Worm (Caenorhabditis elegans) whole organism, mixed stage, embryonic: ENCODE measurements around the gene str-52.

Source experiments
- bed-3 ChIP-seq: fragments of 200-800 bp; sonication (Bioruptor generic); optimal IDR thresholded peaks from 3 replicates; lab custom pipeline; 2018; ENCODE audit warnings: mild to moderate bottlenecking, missing genetic modification characterization, moderate library complexity, missing compliant biosample characterization
- blmp-1 ChIP-seq: fragments of 150-350 bp; optimal IDR thresholded peaks from 2 replicates; lab custom pipeline; 2014; ENCODE audit warnings: missing biosample characterization, missing genetic modification characterization
- ceh-39 ChIP-seq: fragments of 150-350 bp; optimal IDR thresholded peaks from 2 replicates; lab custom pipeline; 2014; ENCODE audit warnings: missing biosample characterization, missing genetic modification characterization
- ceh-43 ChIP-seq: fragments of 200-800 bp; sonication (Bioruptor generic); optimal IDR thresholded peaks from 2 replicates; lab custom pipeline; 2018; ENCODE audit warnings: mild to moderate bottlenecking, missing genetic modification characterization, moderate library complexity, missing compliant biosample characterization
- ceh-83 ChIP-seq: fragments of 200-800 bp; sonication (Bioruptor generic); optimal IDR thresholded peaks from 2 replicates; lab custom pipeline; 2018; ENCODE audit warnings: mild to moderate bottlenecking, missing genetic modification characterization, missing compliant biosample characterization
- ces-1 ChIP-seq: fragments of 150-350 bp; optimal IDR thresholded peaks from 2 replicates; lab custom pipeline; 2014; ENCODE audit warnings: missing biosample characterization, missing genetic modification reagents, missing genetic modification characterization
- cnd-1 ChIP-seq: fragments of 200-800 bp; sonication (Bioruptor generic); optimal IDR thresholded peaks from 2 replicates; lab custom pipeline; 2018; ENCODE audit warnings: mild to moderate bottlenecking, missing genetic modification characterization, missing compliant biosample characterization
- elt-1 ChIP-seq: sonication (generic microtip); optimal IDR thresholded peaks from 2 replicates; lab custom pipeline; 2017; ENCODE audit warnings: missing genetic modification characterization, mild to moderate bottlenecking, missing compliant biosample characterization, antibody characterized with exemption, moderate library complexity, borderline replicate concordance; ENCODE audit not compliant: insufficient read depth
- elt-3 ChIP-seq: fragments of 150-350 bp; optimal IDR thresholded peaks from 2 replicates; lab custom pipeline; 2014; ENCODE audit warnings: missing biosample characterization, missing genetic modification characterization
- flh-1 ChIP-seq: fragments of 200-800 bp; sonication (Bioruptor generic); optimal IDR thresholded peaks from 2 replicates; lab custom pipeline; 2018; ENCODE audit warnings: mild to moderate bottlenecking, missing genetic modification characterization, moderate library complexity, missing compliant biosample characterization
- ham-2 ChIP-seq: fragments of 200-800 bp; sonication (Bioruptor generic); optimal IDR thresholded peaks from 2 replicates; lab custom pipeline; 2018; ENCODE audit warnings: mild to moderate bottlenecking, missing genetic modification characterization, missing compliant biosample characterization
- hlh-1 ChIP-seq: fragments of 150-350 bp; optimal IDR thresholded peaks from 2 replicates; lab custom pipeline; 2014; ENCODE audit warnings: missing biosample characterization, missing genetic modification reagents, missing genetic modification characterization
- lin-13 ChIP-seq: fragments of 150-350 bp; optimal IDR thresholded peaks from 2 replicates; lab custom pipeline; 2014; ENCODE audit warnings: missing biosample characterization, missing genetic modification characterization
- lsy-2 ChIP-seq: fragments of 150-350 bp; optimal IDR thresholded peaks from 2 replicates; lab custom pipeline; 2014; ENCODE audit warnings: missing biosample characterization, missing genetic modification characterization
- mep-1 ChIP-seq: fragments of 150-350 bp; optimal IDR thresholded peaks from 2 replicates; lab custom pipeline; 2017; ENCODE audit warnings: missing biosample characterization, missing genetic modification reagents, missing genetic modification characterization, inconsistent platforms
- mls-2 ChIP-seq: sonication (generic microtip); optimal IDR thresholded peaks from 2 replicates; lab custom pipeline; 2016; ENCODE audit warnings: mild to moderate bottlenecking, missing genetic modification characterization, moderate library complexity, missing compliant biosample characterization
- nhr-2 ChIP-seq: fragments of 150-350 bp; optimal IDR thresholded peaks from 2 replicates; lab custom pipeline; 2014; ENCODE audit warnings: missing biosample characterization, missing genetic modification characterization
- nhr-237 ChIP-seq: fragments of 150-350 bp; optimal IDR thresholded peaks from 2 replicates; lab custom pipeline; 2014; ENCODE audit warnings: missing biosample characterization, missing genetic modification characterization
- nhr-28 ChIP-seq: fragments of 150-350 bp; optimal IDR thresholded peaks from 2 replicates; lab custom pipeline; 2014; ENCODE audit warnings: missing biosample characterization, missing genetic modification characterization
- nhr-76 ChIP-seq: sonication (generic microtip); optimal IDR thresholded peaks from 2 replicates; lab custom pipeline; 2017; ENCODE audit warnings: missing biosample characterization, missing genetic modification characterization
- snpc-4 ChIP-seq: fragments of 150-350 bp; optimal IDR thresholded peaks from 2 replicates; lab custom pipeline; 2014; ENCODE audit warnings: missing biosample characterization, missing genetic modification characterization
- sptf-1 ChIP-seq: sonication (generic microtip); optimal IDR thresholded peaks from 2 replicates; lab custom pipeline; 2017; ENCODE audit warnings: mild to moderate bottlenecking, missing genetic modification characterization, moderate library complexity, missing compliant biosample characterization
- tbx-8 ChIP-seq: fragments of 200-800 bp; sonication (Bioruptor generic); optimal IDR thresholded peaks from 2 replicates; lab custom pipeline; 2018; ENCODE audit warnings: mild to moderate bottlenecking, missing genetic modification characterization, moderate library complexity, missing compliant biosample characterization
- unc-120 ChIP-seq: sonication (generic microtip); optimal IDR thresholded peaks from 2 replicates; lab custom pipeline; 2017; ENCODE audit warnings: missing genetic modification characterization, missing compliant biosample characterization; ENCODE audit not compliant: poor library complexity, severe bottlenecking
- unc-39 ChIP-seq: fragments of 150-350 bp; optimal IDR thresholded peaks from 2 replicates; lab custom pipeline; 2014; ENCODE audit warnings: missing biosample characterization, missing genetic modification characterization
- unc-62 ChIP-seq: fragments of 150-350 bp; optimal IDR thresholded peaks from 2 replicates; lab custom pipeline; 2014; ENCODE audit warnings: missing biosample characterization, missing genetic modification reagents, missing genetic modification characterization
- zip-8 ChIP-seq: fragments of 150-350 bp; optimal IDR thresholded peaks from 2 replicates; lab custom pipeline; 2014; ENCODE audit warnings: missing biosample characterization, missing genetic modification characterization
- ztf-11 ChIP-seq: fragments of 150-350 bp; optimal IDR thresholded peaks from 2 replicates; lab custom pipeline; 2014; ENCODE audit warnings: missing biosample characterization, missing genetic modification characterization

str-52 gene

ce11 chrV:2133512-2133911 lies 12.4 kb downstream of the str-52 start:
- TF ChIP-seq elt-1 (tag; lab: Kevin White, UChicago) (no peak), mep-1 (tag; lab: Kevin White, UChicago) (peak; percentile 4), unc-120 (tag; lab: Kevin White, UChicago) (no peak), ham-2 (no peak), nhr-237 (tag; lab: Kevin White, UChicago) (peak; percentile 20), flh-1 (no peak), ceh-83 (GFP tag; lab: Kevin White, UChicago) (no peak), nhr-76 (tag; lab: Kevin White, UChicago) (no peak), nhr-28 (no peak), hlh-1 (tag; lab: Kevin White, UChicago) (no peak), bed-3 (no peak), zip-8 (tag; lab: Kevin White, UChicago) (no peak), cnd-1 (tag; lab: Kevin White, UChicago) (no peak), ces-1 (GFP tag; lab: Kevin White, UChicago) (peak; percentile 4), ceh-43 (GFP tag; lab: Kevin White, UChicago) (no peak), tbx-8 (GFP tag; lab: Kevin White, UChicago) (no peak), nhr-2 (tag; lab: Kevin White, UChicago) (no peak), unc-62 (GFP tag; lab: Kevin White, UChicago) (no peak)
- TF ChIP-seq, all 35 proteins: peak for 3

DNA sequence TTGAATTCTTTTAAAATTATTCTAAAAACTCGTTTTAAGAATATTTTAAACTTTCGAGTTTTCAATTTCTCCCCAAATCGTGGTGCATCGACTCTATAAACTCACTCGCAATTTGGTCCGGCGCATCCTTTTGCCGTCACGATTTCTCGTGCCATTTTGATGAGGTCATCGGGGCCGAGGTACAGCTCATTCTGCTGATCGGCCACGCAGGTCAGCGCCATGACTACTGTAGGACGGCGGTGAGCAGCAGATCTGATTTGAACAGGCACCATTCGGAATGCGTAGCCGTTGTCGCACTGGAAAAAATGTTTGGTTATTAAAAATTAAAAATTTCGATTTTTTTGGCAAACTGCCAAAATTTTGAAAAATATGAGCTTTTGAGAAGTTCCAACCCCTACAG lies 13.3 kb downstream of the str-52 start:
- TF ChIP-seq lin-13 = no peak
- TF ChIP-seq ceh-39 (tag; lab: Kevin White, UChicago) = no peak
- TF ChIP-seq blmp-1 = no peak
- no peak for TF ChIP-seq unc-62 (GFP tag; lab: Kevin White, UChicago)
- no peak for TF ChIP-seq unc-39 (tag; lab: Kevin White, UChicago)
- no peak for TF ChIP-seq nhr-2 (tag; lab: Kevin White, UChicago)
- TF ChIP-seq ztf-11 = no peak
- no peak for TF ChIP-seq flh-1
- no peak for TF ChIP-seq ceh-83 (GFP tag; lab: Kevin White, UChicago)
- TF ChIP-seq elt-3 = no peak
- no peak for TF ChIP-seq mls-2
- no peak for TF ChIP-seq lsy-2 (tag; lab: Kevin White, UChicago)
- TF ChIP-seq tbx-8 (GFP tag; lab: Kevin White, UChicago) = no peak
- no peak for TF ChIP-seq elt-1 (tag; lab: Kevin White, UChicago)
- TF ChIP-seq sptf-1 (tag; lab: Kevin White, UChicago) = no peak
- TF ChIP-seq nhr-76 (tag; lab: Kevin White, UChicago) = no peak
- TF ChIP-seq ces-1 (GFP tag; lab: Kevin White, UChicago) = no peak
- TF ChIP-seq unc-120 (tag; lab: Kevin White, UChicago) = no peak
- TF ChIP-seq nhr-237 (tag; lab: Kevin White, UChicago) = no peak
- no peak for TF ChIP-seq zip-8 (tag; lab: Kevin White, UChicago)

- TF ChIP-seq ces-1 (GFP tag; lab: Kevin White, UChicago) = peak; percentile 24
- TF ChIP-seq sptf-1 (tag; lab: Kevin White, UChicago) = peak; percentile 40
- TF ChIP-seq ham-2 = no peak
- TF ChIP-seq tbx-8 (GFP tag; lab: Kevin White, UChicago) = no peak
- peak; percentile 0 for TF ChIP-seq lsy-2 (tag; lab: Kevin White, UChicago)
Observed at ce11 chrV:2126996-2127585, 18.9 kb downstream of the str-52 start, which contains the start of gene ldp-1. Gene ldp-1, plus strand, starts transcription at chrV:2127535.

DNA sequence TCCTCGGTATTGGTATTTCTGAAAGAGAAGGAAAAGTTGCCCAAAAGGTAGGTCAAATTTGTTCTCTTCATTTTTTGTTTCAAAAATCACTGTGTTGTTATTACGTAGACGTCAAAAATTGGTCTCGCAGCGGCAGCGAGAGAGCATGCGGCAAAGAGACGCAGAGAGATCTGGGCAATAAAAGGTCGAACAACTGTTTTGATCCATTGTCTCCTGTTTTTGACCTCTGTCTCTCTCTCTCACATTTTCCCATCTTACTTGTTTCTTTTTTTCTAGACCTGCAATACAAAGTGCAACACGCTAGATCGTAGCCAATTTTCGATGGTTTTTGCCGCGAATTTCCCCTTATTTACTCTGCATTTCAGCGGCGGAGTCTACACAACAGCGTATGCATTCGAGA lies 19.4 kb downstream of the str-52 start:
- TF ChIP-seq hlh-1 (tag; lab: Kevin White, UChicago) (peak; percentile 79), unc-120 (tag; lab: Kevin White, UChicago) (peak; percentile 4), nhr-2 (tag; lab: Kevin White, UChicago) (peak; percentile 62), snpc-4 (tag; lab: Kevin White, UChicago) (no peak)

DNA sequence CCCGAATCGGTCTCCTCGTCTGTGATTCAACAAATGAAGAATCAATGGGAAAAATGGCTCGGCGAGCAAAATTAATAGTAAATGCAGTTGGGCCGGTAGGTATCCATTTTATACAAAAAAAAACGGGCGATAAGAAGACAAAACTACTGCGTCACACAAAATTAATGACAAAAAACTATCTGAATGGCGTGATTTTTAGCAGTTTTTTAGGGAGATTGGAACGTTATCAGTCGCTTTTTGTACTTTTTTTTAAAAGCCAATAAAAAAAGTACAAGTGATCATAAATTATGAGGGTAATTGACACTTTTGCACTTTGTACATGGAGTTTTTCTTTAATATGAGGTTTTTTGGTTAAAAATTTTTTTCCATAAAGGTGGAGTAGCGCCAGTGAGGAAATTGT lies 22.8 kb downstream of the str-52 start:
- no peak for TF ChIP-seq ceh-43 (GFP tag; lab: Kevin White, UChicago)
- no peak for TF ChIP-seq ces-1 (GFP tag; lab: Kevin White, UChicago)
- no peak for TF ChIP-seq mls-2
- TF ChIP-seq unc-62 (GFP tag; lab: Kevin White, UChicago) = no peak
